Worm (Caenorhabditis elegans) whole organism, late embryonic: ENCODE measurements around the gene srsx-13.

Experiments used
- C38D4.7 ChIP-seq: fragments of 200-800 bp; sonication (Bioruptor generic); optimal IDR thresholded peaks from 2 replicates; lab custom pipeline; 2018; ENCODE audit warnings: mild to moderate bottlenecking, missing genetic modification characterization, moderate library complexity, missing compliant biosample characterization
- ceh-24 ChIP-seq: sonication (generic microtip); optimal IDR thresholded peaks from 2 replicates; lab custom pipeline; 2016; ENCODE audit warnings: mild to moderate bottlenecking, missing genetic modification characterization, missing compliant biosample characterization
- che-1 ChIP-seq: sonication (generic microtip); optimal IDR thresholded peaks from 2 replicates; lab custom pipeline; 2016; ENCODE audit warnings: mild to moderate bottlenecking, missing genetic modification characterization, missing compliant biosample characterization
- dve-1 ChIP-seq: sonication (generic microtip); optimal IDR thresholded peaks from 2 replicates; lab custom pipeline; 2017; ENCODE audit warnings: antibody characterized with exemption, mild to moderate bottlenecking, missing genetic modification characterization, missing compliant biosample characterization
- eyg-1 ChIP-seq: sonication (generic microtip); optimal IDR thresholded peaks from 2 replicates; lab custom pipeline; 2016; ENCODE audit warnings: missing genotype, missing genetic modification characterization, missing compliant biosample characterization
- lin-11 ChIP-seq: fragments of 200-800 bp; sonication (Bioruptor generic); optimal IDR thresholded peaks from 2 replicates; lab custom pipeline; 2018; ENCODE audit warnings: mild to moderate bottlenecking, missing genetic modification characterization, missing compliant biosample characterization
- nhr-11 ChIP-seq: fragments of 150-350 bp; optimal IDR thresholded peaks from 2 replicates; lab custom pipeline; 2014; ENCODE audit warnings: missing biosample characterization, missing genetic modification characterization
- odd-2 ChIP-seq: sonication (generic microtip); optimal IDR thresholded peaks from 2 replicates; lab custom pipeline; 2017; ENCODE audit warnings: antibody characterized with exemption, mild to moderate bottlenecking, missing genetic modification characterization, missing compliant biosample characterization
- pros-1 ChIP-seq: fragments of 150-350 bp; optimal IDR thresholded peaks from 2 replicates; lab custom pipeline; 2014; ENCODE audit warnings: missing biosample characterization, missing genetic modification reagents, missing genetic modification characterization
- ref-2 ChIP-seq: sonication (generic microtip); optimal IDR thresholded peaks from 2 replicates; lab custom pipeline; 2016; ENCODE audit warnings: missing genetic modification characterization, missing compliant biosample characterization
- sox-4 ChIP-seq: sonication (generic microtip); optimal IDR thresholded peaks from 2 replicates; lab custom pipeline; 2017; ENCODE audit warnings: mild to moderate bottlenecking, missing genetic modification characterization, inconsistent platforms, missing compliant biosample characterization
- ttx-3 ChIP-seq: sonication (generic microtip); optimal IDR thresholded peaks from 2 replicates; lab custom pipeline; 2016; ENCODE audit warnings: missing genetic modification reagents, missing genetic modification characterization, missing compliant biosample characterization

- TF ChIP-seq pros-1 (tag; lab: Kevin White, UChicago) = no peak
- TF ChIP-seq ceh-24 (tag; lab: Kevin White, UChicago) = no peak
- TF ChIP-seq che-1 (tag; lab: Kevin White, UChicago) = no peak
- TF ChIP-seq ref-2 (tag; lab: Kevin White, UChicago) = no peak
- TF ChIP-seq odd-2 (tag; lab: Kevin White, UChicago) = no peak
- no peak for TF ChIP-seq sox-4 (tag; lab: Kevin White, UChicago)
- TF ChIP-seq nhr-11 (tag; lab: Kevin White, UChicago) = no peak
- TF ChIP-seq C38D4.7 (GFP tag; lab: Kevin White, UChicago) = no peak
- no peak for TF ChIP-seq eyg-1 (tag; lab: Kevin White, UChicago)
- no peak for TF ChIP-seq lin-11 (tag; lab: Kevin White, UChicago)
- no peak for TF ChIP-seq dve-1 (tag; lab: Kevin White, UChicago)
- no peak for TF ChIP-seq ttx-3 (tag; lab: Kevin White, UChicago)
Measured at ce11 chrV:4980094-4980493, 2.9 kb downstream of the srsx-13 start.
